Worm (Caenorhabditis elegans) whole organism, mixed stage, embryonic: ENCODE measurements around the gene fbxa-63.

Experiments
- M03D4.4 ChIP-seq: sonication (generic microtip); optimal IDR thresholded peaks from 2 replicates; lab custom pipeline; 2017; ENCODE audit warnings: mild to moderate bottlenecking, missing genetic modification characterization, missing compliant biosample characterization
- bed-3 ChIP-seq: fragments of 200-800 bp; sonication (Bioruptor generic); optimal IDR thresholded peaks from 3 replicates; lab custom pipeline; 2018; ENCODE audit warnings: mild to moderate bottlenecking, missing genetic modification characterization, moderate library complexity, missing compliant biosample characterization
- blmp-1 ChIP-seq: fragments of 150-350 bp; optimal IDR thresholded peaks from 2 replicates; lab custom pipeline; 2014; ENCODE audit warnings: missing biosample characterization, missing genetic modification characterization
- ceh-43 ChIP-seq: fragments of 200-800 bp; sonication (Bioruptor generic); optimal IDR thresholded peaks from 2 replicates; lab custom pipeline; 2018; ENCODE audit warnings: mild to moderate bottlenecking, missing genetic modification characterization, moderate library complexity, missing compliant biosample characterization
- ceh-83 ChIP-seq: fragments of 200-800 bp; sonication (Bioruptor generic); optimal IDR thresholded peaks from 2 replicates; lab custom pipeline; 2018; ENCODE audit warnings: mild to moderate bottlenecking, missing genetic modification characterization, missing compliant biosample characterization
- ces-1 ChIP-seq: fragments of 150-350 bp; optimal IDR thresholded peaks from 2 replicates; lab custom pipeline; 2014; ENCODE audit warnings: missing biosample characterization, missing genetic modification reagents, missing genetic modification characterization
- elt-1 ChIP-seq: sonication (generic microtip); optimal IDR thresholded peaks from 2 replicates; lab custom pipeline; 2017; ENCODE audit warnings: missing genetic modification characterization, mild to moderate bottlenecking, missing compliant biosample characterization, antibody characterized with exemption, moderate library complexity, borderline replicate concordance; ENCODE audit not compliant: insufficient read depth
- elt-3 ChIP-seq: fragments of 150-350 bp; optimal IDR thresholded peaks from 2 replicates; lab custom pipeline; 2014; ENCODE audit warnings: missing biosample characterization, missing genetic modification characterization
- flh-1 ChIP-seq: fragments of 200-800 bp; sonication (Bioruptor generic); optimal IDR thresholded peaks from 2 replicates; lab custom pipeline; 2018; ENCODE audit warnings: mild to moderate bottlenecking, missing genetic modification characterization, moderate library complexity, missing compliant biosample characterization
- ham-2 ChIP-seq: fragments of 200-800 bp; sonication (Bioruptor generic); optimal IDR thresholded peaks from 2 replicates; lab custom pipeline; 2018; ENCODE audit warnings: mild to moderate bottlenecking, missing genetic modification characterization, missing compliant biosample characterization
- hlh-1 ChIP-seq: fragments of 150-350 bp; optimal IDR thresholded peaks from 2 replicates; lab custom pipeline; 2014; ENCODE audit warnings: missing biosample characterization, missing genetic modification reagents, missing genetic modification characterization
- lin-32 ChIP-seq: fragments of 200-800 bp; sonication (Bioruptor generic); optimal IDR thresholded peaks from 2 replicates; lab custom pipeline; 2018; ENCODE audit warnings: mild to moderate bottlenecking, missing genetic modification characterization, missing compliant biosample characterization
- lsy-2 ChIP-seq: fragments of 150-350 bp; optimal IDR thresholded peaks from 2 replicates; lab custom pipeline; 2014; ENCODE audit warnings: missing biosample characterization, missing genetic modification characterization
- mab-5 ChIP-seq: fragments of 150-350 bp; optimal IDR thresholded peaks from 2 replicates; lab custom pipeline; 2014; ENCODE audit warnings: missing biosample characterization, missing genetic modification characterization
- mep-1 ChIP-seq: fragments of 150-350 bp; optimal IDR thresholded peaks from 2 replicates; lab custom pipeline; 2017; ENCODE audit warnings: missing biosample characterization, missing genetic modification reagents, missing genetic modification characterization, inconsistent platforms
- mls-2 ChIP-seq: sonication (generic microtip); optimal IDR thresholded peaks from 2 replicates; lab custom pipeline; 2016; ENCODE audit warnings: mild to moderate bottlenecking, missing genetic modification characterization, moderate library complexity, missing compliant biosample characterization
- nhr-12 ChIP-seq: fragments of 150-350 bp; optimal IDR thresholded peaks from 2 replicates; lab custom pipeline; 2014; ENCODE audit warnings: missing biosample characterization, missing genetic modification characterization
- nhr-237 ChIP-seq: fragments of 150-350 bp; optimal IDR thresholded peaks from 2 replicates; lab custom pipeline; 2014; ENCODE audit warnings: missing biosample characterization, missing genetic modification characterization
- nhr-28 ChIP-seq: fragments of 150-350 bp; optimal IDR thresholded peaks from 2 replicates; lab custom pipeline; 2014; ENCODE audit warnings: missing biosample characterization, missing genetic modification characterization
- nhr-76 ChIP-seq: sonication (generic microtip); optimal IDR thresholded peaks from 2 replicates; lab custom pipeline; 2017; ENCODE audit warnings: missing biosample characterization, missing genetic modification characterization
- pha-4 ChIP-seq: fragments of 150-350 bp; optimal IDR thresholded peaks from 2 replicates; lab custom pipeline; 2018; ENCODE audit warnings: missing biosample characterization, missing genetic modification reagents, missing genetic modification characterization
- sem-2 ChIP-seq: fragments of 200-800 bp; sonication (Bioruptor generic); optimal IDR thresholded peaks from 2 replicates; lab custom pipeline; 2018; ENCODE audit warnings: mild to moderate bottlenecking, missing genetic modification characterization, missing compliant biosample characterization
- snpc-4 ChIP-seq: fragments of 150-350 bp; optimal IDR thresholded peaks from 2 replicates; lab custom pipeline; 2014; ENCODE audit warnings: missing biosample characterization, missing genetic modification characterization
- sptf-1 ChIP-seq: sonication (generic microtip); optimal IDR thresholded peaks from 2 replicates; lab custom pipeline; 2017; ENCODE audit warnings: mild to moderate bottlenecking, missing genetic modification characterization, moderate library complexity, missing compliant biosample characterization
- tbx-8 ChIP-seq: fragments of 200-800 bp; sonication (Bioruptor generic); optimal IDR thresholded peaks from 2 replicates; lab custom pipeline; 2018; ENCODE audit warnings: mild to moderate bottlenecking, missing genetic modification characterization, moderate library complexity, missing compliant biosample characterization
- unc-120 ChIP-seq: sonication (generic microtip); optimal IDR thresholded peaks from 2 replicates; lab custom pipeline; 2017; ENCODE audit warnings: missing genetic modification characterization, missing compliant biosample characterization; ENCODE audit not compliant: poor library complexity, severe bottlenecking
- unc-39 ChIP-seq: fragments of 150-350 bp; optimal IDR thresholded peaks from 2 replicates; lab custom pipeline; 2014; ENCODE audit warnings: missing biosample characterization, missing genetic modification characterization
- unc-62 ChIP-seq: fragments of 150-350 bp; optimal IDR thresholded peaks from 2 replicates; lab custom pipeline; 2014; ENCODE audit warnings: missing biosample characterization, missing genetic modification reagents, missing genetic modification characterization
- ztf-11 ChIP-seq: fragments of 150-350 bp; optimal IDR thresholded peaks from 2 replicates; lab custom pipeline; 2014; ENCODE audit warnings: missing biosample characterization, missing genetic modification characterization

The fbxa-63 gene

DNA sequence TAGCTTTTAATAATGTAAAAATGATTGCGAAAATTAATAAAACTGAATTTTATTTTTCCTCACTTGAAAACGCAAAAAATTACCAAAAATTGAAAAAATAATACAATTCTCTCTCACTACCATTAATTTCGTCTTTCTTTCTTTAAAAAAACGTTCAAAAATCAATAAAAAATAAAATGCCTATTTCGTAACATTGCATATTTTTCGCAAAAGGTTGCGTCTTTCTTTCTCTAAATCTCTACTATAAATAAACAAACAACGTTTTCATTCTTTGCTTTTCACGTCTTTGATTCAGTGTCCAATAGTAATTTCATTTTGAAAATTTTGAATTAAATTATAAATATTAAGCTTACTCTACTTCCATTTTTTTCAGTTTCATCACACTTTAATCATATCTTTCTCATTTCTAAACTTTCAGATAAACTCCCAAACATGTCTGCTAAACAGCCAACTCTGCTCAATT, 41.3 kb downstream of the fbxa-63 start, which contains the start of gene fbxa-37:
fbxa-37 (plus strand) TSS at position 413 of the 463 bp plus-strand sequence.
- no peak for TF ChIP-seq nhr-28
- TF ChIP-seq M03D4.4 (tag; lab: Kevin White, UChicago): no peak
- TF ChIP-seq flh-1 (GFP tag; lab: Kevin White, UChicago): no peak
- no peak for TF ChIP-seq sptf-1 (tag; lab: Kevin White, UChicago)
- TF ChIP-seq ces-1: no peak
- no peak for TF ChIP-seq hlh-1 (tag; lab: Kevin White, UChicago)
- no peak for TF ChIP-seq ceh-43
- TF ChIP-seq mep-1: no peak
- TF ChIP-seq ceh-83 (GFP tag; lab: Kevin White, UChicago): no peak
- TF ChIP-seq blmp-1 (tag; lab: Kevin White, UChicago): no peak
- no peak for TF ChIP-seq ham-2 (GFP tag; lab: Kevin White, UChicago)
- no peak for TF ChIP-seq snpc-4 (tag; lab: Kevin White, UChicago)
- TF ChIP-seq nhr-76 (tag; lab: Kevin White, UChicago): no peak
- TF ChIP-seq, all 35 proteins: peak for 0

DNA sequence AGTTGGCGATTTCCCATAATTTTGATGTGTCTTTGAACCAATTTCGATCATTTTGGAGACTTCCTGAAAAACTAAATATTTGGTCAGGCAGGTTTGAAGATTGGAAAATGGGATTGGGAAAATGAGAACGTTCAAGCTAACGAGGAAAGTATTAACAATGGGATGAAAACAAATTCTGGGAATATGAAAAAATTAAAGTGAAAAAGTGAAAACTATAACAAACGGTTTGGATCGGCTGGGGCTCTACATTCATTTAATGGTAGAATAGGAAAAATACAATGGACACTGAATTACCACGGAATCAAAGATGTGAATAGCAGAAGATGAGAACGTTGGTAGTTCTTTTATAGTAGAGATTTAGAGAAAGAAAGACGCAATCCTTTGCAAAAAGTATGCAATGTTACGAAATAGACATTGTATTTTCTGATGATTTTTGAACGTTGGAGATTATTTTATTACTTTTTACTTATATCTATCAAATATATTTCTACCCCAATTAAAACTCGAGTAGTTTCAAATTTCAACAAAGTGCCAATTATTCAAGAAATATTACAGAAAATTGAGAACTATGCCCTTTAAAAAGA, 45.3 kb downstream of the fbxa-63 start, which contains the start of gene fbxa-50:
fbxa-50 (minus strand) TSS at position 51 of the 584 bp plus-strand sequence.
- TF ChIP-seq elt-3 (no peak), sptf-1 (tag; lab: Kevin White, UChicago) (no peak), M03D4.4 (tag; lab: Kevin White, UChicago) (no peak), hlh-1 (tag; lab: Kevin White, UChicago) (no peak), unc-120 (tag; lab: Kevin White, UChicago) (no peak), tbx-8 (GFP tag; lab: Kevin White, UChicago) (no peak), unc-39 (tag; lab: Kevin White, UChicago) (no peak), nhr-76 (tag; lab: Kevin White, UChicago) (no peak)

DNA sequence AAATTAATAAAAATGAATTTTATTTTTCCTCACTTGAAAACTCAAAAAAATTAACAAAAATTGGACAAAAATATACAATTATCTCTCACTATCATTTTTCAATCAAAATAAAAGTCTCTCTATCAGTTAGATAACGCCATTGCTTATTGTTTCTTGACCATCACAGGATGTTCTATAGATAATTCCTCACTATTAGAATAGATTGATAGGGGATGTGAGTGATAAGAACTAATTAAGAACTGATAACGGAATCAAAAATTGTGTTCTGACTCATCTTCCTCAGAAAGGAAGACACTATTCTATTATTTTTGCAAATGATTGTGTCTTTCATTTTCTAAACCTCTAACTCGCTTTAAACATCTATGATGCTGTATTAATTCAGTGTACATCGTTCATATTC, 45.8 kb downstream of the fbxa-63 start:
- no peak for TF ChIP-seq snpc-4 (tag; lab: Kevin White, UChicago)
- no peak for TF ChIP-seq pha-4 (tag; lab: Kevin White, UChicago)
- TF ChIP-seq nhr-237 (tag; lab: Kevin White, UChicago): no peak
- no peak for TF ChIP-seq ces-1
- no peak for TF ChIP-seq unc-62 (GFP tag; lab: Kevin White, UChicago)
- TF ChIP-seq elt-1 (tag; lab: Kevin White, UChicago): no peak
- TF ChIP-seq sem-2: no peak
- no peak for TF ChIP-seq bed-3 (GFP tag; lab: Kevin White, UChicago)

DNA sequence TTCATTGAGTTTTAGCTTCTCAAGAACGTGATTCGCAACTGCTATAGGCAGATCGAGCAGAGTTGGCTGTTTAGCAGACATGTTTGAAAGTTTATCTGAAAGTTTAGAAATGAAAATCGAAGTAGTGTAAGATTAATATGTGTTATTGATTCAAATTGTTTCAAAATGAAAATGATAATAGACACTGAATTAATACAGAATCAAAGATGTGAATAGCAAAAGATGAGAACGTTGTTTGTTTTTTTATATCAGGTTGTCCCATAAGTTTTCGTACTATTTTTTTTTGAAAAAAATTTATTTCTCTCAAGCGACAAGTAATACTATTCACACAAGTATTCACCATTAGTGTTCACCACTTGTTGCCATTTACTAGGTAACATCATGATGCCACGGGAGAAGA, 49.8 kb downstream of the fbxa-63 start, which contains the start of gene fbxa-36:
fbxa-36 (minus strand) TSS at position 101 of the 400 bp plus-strand sequence.
- TF ChIP-seq lin-32 (GFP tag; lab: Kevin White, UChicago): no peak
- TF ChIP-seq mep-1: no peak
- no peak for TF ChIP-seq nhr-76 (tag; lab: Kevin White, UChicago)
- no peak for TF ChIP-seq flh-1 (GFP tag; lab: Kevin White, UChicago)
- TF ChIP-seq pha-4 (tag; lab: Kevin White, UChicago): no peak
- no peak for TF ChIP-seq ztf-11 (tag; lab: Kevin White, UChicago)
- no peak for TF ChIP-seq mab-5 (tag; lab: Kevin White, UChicago)
- no peak for TF ChIP-seq mls-2 (tag; lab: Kevin White, UChicago)
- TF ChIP-seq elt-1 (tag; lab: Kevin White, UChicago): no peak
- no peak for TF ChIP-seq unc-39 (tag; lab: Kevin White, UChicago)
- no peak for TF ChIP-seq nhr-12
- TF ChIP-seq ceh-83 (GFP tag; lab: Kevin White, UChicago): no peak
- TF ChIP-seq bed-3 (GFP tag; lab: Kevin White, UChicago): no peak
- TF ChIP-seq unc-120 (tag; lab: Kevin White, UChicago): no peak
- TF ChIP-seq lsy-2 (tag; lab: Kevin White, UChicago): no peak
- TF ChIP-seq, all 35 proteins: peak for 0
